Worm (Caenorhabditis elegans) whole organism, L2 larva: ENCODE data around the gene R12B2.7.

Experiments
- C34F6.9 ChIP-seq: fragments of 150-350 bp; optimal IDR thresholded peaks from 2 replicates; lab custom pipeline; 2014; ENCODE audit warnings: missing biosample characterization, missing genetic modification characterization
- F13H6.1 ChIP-seq: sonication (generic microtip); optimal IDR thresholded peaks from 2 replicates; lab custom pipeline; 2016; ENCODE audit warnings: missing genetic modification characterization, missing compliant biosample characterization
- R02D3.7 ChIP-seq: fragments of 150-350 bp; optimal IDR thresholded peaks from 2 replicates; lab custom pipeline; 2014; ENCODE audit warnings: missing biosample characterization, missing genetic modification characterization
- Y55F3AM.14 ChIP-seq: fragments of 200-800 bp; sonication (Bioruptor generic); optimal IDR thresholded peaks from 2 replicates; lab custom pipeline; 2018; ENCODE audit warnings: mild to moderate bottlenecking, missing genetic modification characterization, missing compliant biosample characterization
- ZK546.5 ChIP-seq: sonication (generic microtip); optimal IDR thresholded peaks from 2 replicates; lab custom pipeline; 2017; ENCODE audit warnings: missing biosample characterization, missing genetic modification characterization
- ama-1 ChIP-seq: fragments of 150-350 bp; optimal IDR thresholded peaks from 2 replicates; lab custom pipeline; 2018; ENCODE audit warnings: inconsistent platforms
- blmp-1 ChIP-seq: sonication (generic microtip); optimal IDR thresholded peaks from 2 replicates; lab custom pipeline; 2017; ENCODE audit warnings: missing genetic modification characterization, mild to moderate bottlenecking, missing compliant biosample characterization, antibody characterized with exemption, moderate library complexity; ENCODE audit not compliant: insufficient read depth
- ceh-16 ChIP-seq: fragments of 150-350 bp; optimal IDR thresholded peaks from 2 replicates; lab custom pipeline; 2014; ENCODE audit warnings: missing biosample characterization, missing genetic modification characterization
- ceh-82 ChIP-seq: fragments of 150-350 bp; optimal IDR thresholded peaks from 2 replicates; lab custom pipeline; 2014; ENCODE audit warnings: missing biosample characterization, missing genetic modification characterization
- crh-2 ChIP-seq: sonication (generic microtip); optimal IDR thresholded peaks from 2 replicates; lab custom pipeline; 2017; ENCODE audit warnings: missing biosample characterization, missing genetic modification characterization
- dmd-4 ChIP-seq: sonication (generic microtip); optimal IDR thresholded peaks from 2 replicates; lab custom pipeline; 2017; ENCODE audit warnings: missing biosample characterization, missing genetic modification characterization
- egl-27 ChIP-seq: sonication (generic microtip); optimal IDR thresholded peaks from 3 replicates; lab custom pipeline; 2017; ENCODE audit warnings: missing biosample characterization, missing genetic modification reagents, missing genetic modification characterization
- elt-3 ChIP-seq: sonication (generic microtip); optimal IDR thresholded peaks from 2 replicates; lab custom pipeline; 2017; ENCODE audit warnings: missing biosample characterization, missing genetic modification characterization
- fos-1 ChIP-seq: fragments of 150-350 bp; optimal IDR thresholded peaks from 2 replicates; lab custom pipeline; 2014; ENCODE audit warnings: missing biosample characterization, missing genetic modification characterization
- gmeb-1 ChIP-seq: fragments of 150-350 bp; optimal IDR thresholded peaks from 2 replicates; lab custom pipeline; 2014; ENCODE audit warnings: missing biosample characterization, missing genetic modification characterization
- lin-11 ChIP-seq: fragments of 150-350 bp; sonication (generic microtip); optimal IDR thresholded peaks from 2 replicates; lab custom pipeline; 2014; ENCODE audit warnings: missing biosample characterization, missing genetic modification characterization, inconsistent platforms, mixed read lengths
- lin-13 ChIP-seq: fragments of 150-350 bp; optimal IDR thresholded peaks from 2 replicates; lab custom pipeline; 2014; ENCODE audit warnings: missing biosample characterization, missing genetic modification reagents, missing genetic modification characterization
- lsy-2 ChIP-seq, 2 experiments: fragments of 150-350 bp in 1 of 2; sonication (generic microtip) in 1 of 2; optimal IDR thresholded peaks; 2 replicates each; lab custom pipeline; 2014 to 2017; ENCODE audit warnings: missing biosample characterization in 2 of 2, missing genetic modification characterization in 2 of 2
- mab-5 ChIP-seq: fragments of 150-350 bp; optimal IDR thresholded peaks from 2 replicates; lab custom pipeline; 2014; ENCODE audit warnings: missing biosample characterization, missing genetic modification characterization
- mdl-1 ChIP-seq, 2 experiments: fragments of 150-350 bp in 1 of 2; sonication (generic microtip) in 1 of 2; optimal IDR thresholded peaks; 2 replicates each; lab custom pipeline; 2017; ENCODE audit warnings: missing biosample characterization in 2 of 2, missing genetic modification characterization in 2 of 2
- nhr-10 ChIP-seq: sonication (generic microtip); optimal IDR thresholded peaks from 2 replicates; lab custom pipeline; 2017; ENCODE audit warnings: missing biosample characterization, missing genetic modification characterization
- nhr-11 ChIP-seq: fragments of 150-350 bp; optimal IDR thresholded peaks from 2 replicates; lab custom pipeline; 2014; ENCODE audit warnings: missing biosample characterization, missing genetic modification characterization
- nhr-12 ChIP-seq: fragments of 150-350 bp; optimal IDR thresholded peaks from 2 replicates; lab custom pipeline; 2014; ENCODE audit warnings: missing biosample characterization, missing genetic modification characterization
- nhr-129 ChIP-seq: fragments of 150-350 bp; optimal IDR thresholded peaks from 2 replicates; lab custom pipeline; 2014; ENCODE audit warnings: missing biosample characterization, missing genetic modification characterization
- nhr-21 ChIP-seq: fragments of 150-350 bp; optimal IDR thresholded peaks from 2 replicates; lab custom pipeline; 2014; ENCODE audit warnings: missing biosample characterization, missing genetic modification characterization
- nhr-23 ChIP-seq: fragments of 150-350 bp; optimal IDR thresholded peaks from 2 replicates; lab custom pipeline; 2014; ENCODE audit warnings: missing biosample characterization, missing genetic modification reagents, missing genetic modification characterization
- nhr-237 ChIP-seq: fragments of 150-350 bp; optimal IDR thresholded peaks from 2 replicates; lab custom pipeline; 2014; ENCODE audit warnings: missing biosample characterization, missing genetic modification characterization
- nhr-25 ChIP-seq: fragments of 150-350 bp; sonication (generic microtip); optimal IDR thresholded peaks from 3 replicates; lab custom pipeline; 2014; ENCODE audit warnings: missing biosample characterization, missing genetic modification characterization
- nhr-6 ChIP-seq: fragments of 150-350 bp; optimal IDR thresholded peaks from 2 replicates; lab custom pipeline; 2014; ENCODE audit warnings: missing biosample characterization, missing genetic modification characterization
- nhr-77 ChIP-seq: fragments of 150-350 bp; optimal IDR thresholded peaks from 2 replicates; lab custom pipeline; 2014; ENCODE audit warnings: missing biosample characterization, missing genetic modification characterization
- sem-4 ChIP-seq: fragments of 150-350 bp; optimal IDR thresholded peaks from 2 replicates; lab custom pipeline; 2014; ENCODE audit warnings: missing biosample characterization, missing genetic modification reagents, missing genetic modification characterization
- skn-1 ChIP-seq: sonication (generic microtip); optimal IDR thresholded peaks from 2 replicates; lab custom pipeline; 2017; ENCODE audit warnings: missing biosample characterization, missing genetic modification characterization
- sma-3 ChIP-seq: sonication (generic microtip); optimal IDR thresholded peaks from 2 replicates; lab custom pipeline; 2016; ENCODE audit warnings: missing genetic modification reagents, missing genetic modification characterization, missing compliant biosample characterization
- sma-9 ChIP-seq, 2 experiments: fragments of 150-350 bp in 1 of 2; sonication (generic microtip) in 1 of 2; optimal IDR thresholded peaks; 2 replicates each; lab custom pipeline; 2014 to 2016; ENCODE audit warnings: missing genetic modification characterization in 2 of 2, mild to moderate bottlenecking in 1 of 2, missing biosample characterization in 1 of 2, missing compliant biosample characterization in 1 of 2, missing genetic modification reagents in 1 of 2, moderate library complexity in 1 of 2
- unc-39 ChIP-seq: fragments of 150-350 bp; optimal IDR thresholded peaks from 2 replicates; lab custom pipeline; 2014; ENCODE audit warnings: missing biosample characterization, missing genetic modification characterization
- unc-55 ChIP-seq: fragments of 150-350 bp; sonication (generic microtip); optimal IDR thresholded peaks from 3 replicates; lab custom pipeline; 2014; ENCODE audit warnings: missing biosample characterization, missing genetic modification reagents, missing genetic modification characterization
- zag-1 ChIP-seq: fragments of 150-350 bp; optimal IDR thresholded peaks from 2 replicates; lab custom pipeline; 2014; ENCODE audit warnings: missing biosample characterization, missing genetic modification characterization
- ztf-1 ChIP-seq: fragments of 200-800 bp; sonication (Bioruptor generic); conservative IDR thresholded peaks from 2 replicates; pipeline ENCODE4 v1.3.6; 2022; ENCODE audit warnings: missing genetic modification characterization, missing compliant biosample characterization
- ztf-11 ChIP-seq: sonication (generic microtip); optimal IDR thresholded peaks from 2 replicates; lab custom pipeline; 2017; ENCODE audit warnings: missing biosample characterization, missing genetic modification characterization
- ztf-4 ChIP-seq: fragments of 150-350 bp; optimal IDR thresholded peaks from 2 replicates; lab custom pipeline; 2014; ENCODE audit warnings: missing biosample characterization, missing genetic modification characterization

R12B2.7 gene

ce11 chrIII:5840815-5841573 lies 26.1 kb downstream of the R12B2.7 start:
- TF ChIP-seq sem-4 (no peak), gmeb-1 (tag; lab: Kevin White, UChicago) (peak; percentile 28)

DNA sequence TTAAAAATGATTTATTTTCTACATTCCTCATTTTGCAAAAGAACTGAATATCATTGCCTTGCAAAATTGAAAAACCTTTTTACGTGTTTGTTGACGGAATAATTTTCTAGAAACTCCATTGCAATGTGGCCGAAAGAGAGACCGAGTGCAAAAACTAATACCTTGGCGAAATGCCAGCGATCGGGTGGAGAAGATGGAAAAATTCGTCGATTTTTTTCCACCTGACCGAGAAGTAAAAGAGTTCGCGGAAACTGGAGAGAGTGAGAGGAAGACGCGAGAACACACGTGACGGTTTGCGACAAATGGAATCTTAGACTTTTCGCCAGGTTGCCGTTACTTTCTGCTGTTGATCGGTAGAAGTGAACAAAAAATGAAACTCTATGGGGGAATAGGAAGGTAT lies 26.8 kb downstream of the R12B2.7 start:
- TF ChIP-seq ZK546.5 (tag; lab: Kevin White, UChicago): no peak
- TF ChIP-seq sma-9 (GFP tag; optimal IDR thresholded peaks at IDR 0.05; lab: Kevin White, UChicago): peak; percentile 73
- no peak for TF ChIP-seq sma-9 (tag; optimal IDR thresholded peaks at IDR 0.05; lab: Kevin White, UChicago)
- peak; percentile 47 for TF ChIP-seq nhr-21 (tag; lab: Kevin White, UChicago)
- no peak for TF ChIP-seq egl-27 (tag; lab: Kevin White, UChicago)
- TF ChIP-seq crh-2: peak; percentile 9
- peak; percentile 63 for TF ChIP-seq nhr-25 (tag; lab: Kevin White, UChicago)
- peak; percentile 12 for TF ChIP-seq lin-11 (tag; lab: Kevin White, UChicago)
- peak; percentile 32 for TF ChIP-seq gmeb-1 (tag; lab: Kevin White, UChicago)
- peak; percentile 25 for TF ChIP-seq F13H6.1
- peak in 1 of 2 experiments; percentile 52 for TF ChIP-seq lsy-2 (tag; optimal IDR thresholded peaks at IDR 0.05; lab: Kevin White, UChicago)
- peak; percentile 37 for TF ChIP-seq sem-4
- peak; percentile 58 for TF ChIP-seq ama-1
- peak; percentile 42 to 63 for TF ChIP-seq mdl-1 (tag; optimal IDR thresholded peaks at IDR 0.05; lab: Kevin White, UChicago)
- TF ChIP-seq dmd-4 (tag; lab: Kevin White, UChicago): no peak
- TF ChIP-seq ztf-11 (tag; lab: Kevin White, UChicago): no peak
- peak; percentile 39 for TF ChIP-seq sma-3 (GFP tag; lab: Kevin White, UChicago)
- peak; percentile 78 for TF ChIP-seq nhr-129
- peak; percentile 44 for TF ChIP-seq C34F6.9 (tag; lab: Kevin White, UChicago)
- TF ChIP-seq fos-1 (tag; lab: Kevin White, UChicago): peak; percentile 19
- no peak for TF ChIP-seq nhr-237
- peak; percentile 48 for TF ChIP-seq blmp-1 (tag; lab: Kevin White, UChicago)

DNA sequence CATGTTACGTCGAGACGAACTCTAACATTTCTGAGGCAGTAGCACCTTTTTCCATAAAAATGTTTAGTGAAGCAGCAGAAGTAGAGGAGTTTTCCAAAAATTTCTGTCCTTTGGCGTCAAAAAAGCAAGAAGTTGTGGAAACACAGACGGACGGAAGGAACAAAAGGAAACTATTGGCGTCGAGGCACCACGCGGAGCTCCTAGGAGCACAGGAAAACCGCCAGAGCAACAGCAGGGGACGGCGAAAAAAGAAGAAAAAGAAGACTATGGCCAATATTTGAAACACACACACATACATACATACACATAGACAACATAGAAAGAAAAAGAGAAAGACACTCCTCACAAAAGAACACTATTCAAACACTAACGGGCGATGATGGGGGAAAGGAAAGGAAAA lies 28.1 kb downstream of the R12B2.7 start:
- TF ChIP-seq unc-55: peak; percentile 47
- no peak for TF ChIP-seq ZK546.5 (tag; lab: Kevin White, UChicago)
- peak; percentile 37 for TF ChIP-seq C34F6.9 (tag; lab: Kevin White, UChicago)
- no peak for TF ChIP-seq ztf-1 (GFP tag; lab: Robert Waterston, UW)
- no peak for TF ChIP-seq crh-2
- no peak for TF ChIP-seq ztf-4 (tag; lab: Kevin White, UChicago)
- TF ChIP-seq sem-4: no peak
- TF ChIP-seq nhr-23 (tag; lab: Kevin White, UChicago): no peak
- TF ChIP-seq ztf-11 (tag; lab: Kevin White, UChicago): no peak
- no peak for TF ChIP-seq nhr-10 (tag; lab: Kevin White, UChicago)
- TF ChIP-seq ceh-82 (tag; lab: Kevin White, UChicago): no peak

ce11 chrIII:5843662-5844061 lies 28.8 kb downstream of the R12B2.7 start:
- TF ChIP-seq sem-4 (no peak), unc-39 (tag; lab: Kevin White, UChicago) (no peak), ztf-1 (GFP tag; lab: Robert Waterston, UW) (no peak), ceh-82 (tag; lab: Kevin White, UChicago) (no peak), nhr-129 (peak; percentile 70), ZK546.5 (tag; lab: Kevin White, UChicago) (no peak), F13H6.1 (peak; percentile 62), mdl-1 (tag; optimal IDR thresholded peaks at IDR 0.05; lab: Kevin White, UChicago) (peak in 1 of 2 experiments; percentile 18), Y55F3AM.14 (no peak), elt-3 (no peak), lsy-2 (tag; optimal IDR thresholded peaks at IDR 0.05; lab: Kevin White, UChicago) (peak in 1 of 2 experiments; percentile 8)

- no peak for TF ChIP-seq ztf-11 (tag; lab: Kevin White, UChicago)
- peak; percentile 76 for TF ChIP-seq F13H6.1
- TF ChIP-seq skn-1 (tag; lab: Kevin White, UChicago): no peak
- peak; percentile 58 for TF ChIP-seq lin-13 (GFP tag; lab: Kevin White, UChicago)
- TF ChIP-seq sma-9 (GFP tag; optimal IDR thresholded peaks at IDR 0.05; lab: Kevin White, UChicago): peak; percentile 72
- no peak for TF ChIP-seq sma-9 (tag; optimal IDR thresholded peaks at IDR 0.05; lab: Kevin White, UChicago)
- TF ChIP-seq ceh-16 (tag; lab: Kevin White, UChicago): no peak
- peak; percentile 71 for TF ChIP-seq Y55F3AM.14
- TF ChIP-seq nhr-6 (tag; lab: Kevin White, UChicago): peak; percentile 41
- no peak for TF ChIP-seq nhr-25 (tag; lab: Kevin White, UChicago)
- TF ChIP-seq C34F6.9 (tag; lab: Kevin White, UChicago): peak; percentile 83
- no peak for TF ChIP-seq ZK546.5 (tag; lab: Kevin White, UChicago)
- TF ChIP-seq R02D3.7 (tag; lab: Kevin White, UChicago): no peak
- no peak for TF ChIP-seq sma-3 (GFP tag; lab: Kevin White, UChicago)
- TF ChIP-seq ztf-1 (GFP tag; lab: Robert Waterston, UW): no peak
- TF ChIP-seq ceh-82 (tag; lab: Kevin White, UChicago): no peak
- no peak for TF ChIP-seq mab-5
- no peak for TF ChIP-seq nhr-237
- no peak for TF ChIP-seq fos-1 (tag; lab: Kevin White, UChicago)
- no peak for TF ChIP-seq nhr-23 (tag; lab: Kevin White, UChicago)
- peak; percentile 91 for TF ChIP-seq nhr-129
- TF ChIP-seq zag-1 (tag; lab: Kevin White, UChicago): peak; percentile 94
- no peak for TF ChIP-seq nhr-77
- peak; percentile 2 to 77 for TF ChIP-seq lsy-2 (tag; optimal IDR thresholded peaks at IDR 0.05; lab: Kevin White, UChicago)
- no peak for TF ChIP-seq elt-3
- TF ChIP-seq nhr-12 (tag; lab: Kevin White, UChicago): no peak
- TF ChIP-seq nhr-11: no peak
- no peak for TF ChIP-seq ama-1
Measured at ce11 chrIII:5845483-5845882, 30.6 kb downstream of the R12B2.7 start.
